Worm (Caenorhabditis elegans) whole organism, young adult: ENCODE data around the gene fkb-1.

Source experiments
- C17E4.6 ChIP-seq: fragments of 200-800 bp; sonication (Bioruptor generic); IDR thresholded peaks from 2 replicates; pipeline ENCODE4 v1.3.6; 2022; ENCODE audit warnings: missing genetic modification reagents, missing genetic modification characterization, missing compliant biosample characterization
- F10E7.11 ChIP-seq: sonication (generic microtip); optimal IDR thresholded peaks from 2 replicates; lab custom pipeline; 2017; ENCODE audit warnings: mild to moderate bottlenecking, missing genetic modification characterization, moderate library complexity, missing compliant biosample characterization
- F49E8.2 ChIP-seq: sonication (generic microtip); optimal IDR thresholded peaks from 3 replicates; lab custom pipeline; 2017; ENCODE audit warnings: missing genetic modification characterization, mild to moderate bottlenecking, missing compliant biosample characterization, antibody characterized with exemption, moderate library complexity; ENCODE audit not compliant: insufficient read depth
- ama-1 ChIP-seq, 3 experiments: fragments of 150-350 bp in 1 of 3; sonication (generic microtip) in 2 of 3; optimal IDR thresholded peaks; 2 replicates each; lab custom pipeline; 2014 to 2018; ENCODE audit warnings: missing biosample characterization in 2 of 3, missing genetic modification characterization in 2 of 3, missing genetic modification reagents in 2 of 3
- aptf-2 ChIP-seq: fragments of 200-800 bp; sonication (Bioruptor generic); conservative IDR thresholded peaks from 2 replicates; pipeline ENCODE4 v1.3.6; 2022; ENCODE audit warnings: missing genetic modification reagents, missing genetic modification characterization, missing compliant biosample characterization
- cebp-1 ChIP-seq, 2 experiments: fragments of 200-800 bp in 1 of 2; sonication (Bioruptor generic) in 1 of 2; sonication (generic microtip) in 1 of 2; IDR thresholded peaks in 1 of 2; optimal IDR thresholded peaks in 1 of 2; 2 replicates each; pipeline versions ENCODE4 v1.3.6 to Lab custom; 2017 to 2022; ENCODE audit warnings: missing compliant biosample characterization in 2 of 2, missing genetic modification characterization in 2 of 2, mild to moderate bottlenecking in 1 of 2, missing genetic modification reagents in 1 of 2, moderate library complexity in 1 of 2
- dox-1 ChIP-seq: fragments of 200-800 bp; sonication (Bioruptor generic); IDR thresholded peaks from 2 replicates; pipeline ENCODE4 v1.3.6; 2022; ENCODE audit warnings: missing genetic modification reagents, missing genetic modification characterization, missing compliant biosample characterization
- him-1 ChIP-seq: sonication (generic microtip); optimal IDR thresholded peaks from 2 replicates; lab custom pipeline; 2016; ENCODE audit warnings: missing genotype, missing genetic modification reagents, missing genetic modification characterization, missing compliant biosample characterization
- lsl-1 ChIP-seq: fragments of 200-800 bp; sonication (Bioruptor generic); optimal IDR thresholded peaks from 2 replicates; lab custom pipeline; 2018; ENCODE audit warnings: mild to moderate bottlenecking, missing genetic modification characterization, moderate library complexity, missing compliant biosample characterization
- nfya-1 ChIP-seq: sonication (generic microtip); optimal IDR thresholded peaks from 2 replicates; lab custom pipeline; 2017; ENCODE audit warnings: antibody characterized with exemption, missing compliant biosample characterization, missing genetic modification characterization, borderline replicate concordance; ENCODE audit not compliant: insufficient read depth
- snpc-4 ChIP-seq, 5 experiments: fragments of 150-350 bp in 1 of 5; sonication (generic microtip) in 4 of 5; optimal IDR thresholded peaks; 2 replicates each; lab custom pipeline; 2014 to 2018; ENCODE audit warnings: missing genetic modification characterization in 5 of 5, missing biosample characterization in 3 of 5, antibody characterized with exemption in 2 of 5, mild to moderate bottlenecking in 2 of 5, missing compliant biosample characterization in 2 of 5, missing genotype in 2 of 5, moderate library complexity in 2 of 5, missing genetic modification reagents in 1 of 5

- TF ChIP-seq nfya-1 (tag; lab: Kevin White, UChicago) (no peak), aptf-2 (GFP tag; lab: Robert Waterston, UW) (no peak), F10E7.11 (peak; percentile 0), C17E4.6 (GFP tag; lab: Robert Waterston, UW) (0 out of 2 replicates have a peak, but pooled peaks have one; percentile 41), lsl-1 (GFP tag; lab: Kevin White, UChicago) (no peak), him-1 (tag; lab: Kevin White, UChicago) (no peak), snpc-4 (GFP tag; optimal IDR thresholded peaks at IDR 0.05; lab: Kevin White, UChicago) (no peak), snpc-4 (tag; optimal IDR thresholded peaks at IDR 0.05; lab: Kevin White, UChicago) (peak; percentile 47 to 73 (median 58)), dox-1 (GFP tag; lab: Robert Waterston, UW) (peak; percentile 83), ama-1 (optimal IDR thresholded peaks at IDR 0.05; lab: Kevin White, UChicago) (peak; percentile 24), ama-1 (GFP tag; optimal IDR thresholded peaks at IDR 0.05; lab: Kevin White, UChicago) (peak in 1 of 2 experiments; percentile 40), cebp-1 (GFP tag; IDR thresholded peaks at IDR 0.05; lab: Robert Waterston, UW) (0 out of 2 replicates have a peak, but pooled peaks have one; percentile 56), cebp-1 (tag; optimal IDR thresholded peaks at IDR 0.05; lab: Kevin White, UChicago) (peak; percentile 92), F49E8.2 (no peak)
These were observed 46.4 kb downstream of the fkb-1 start for ce11 chrIV:11082789-11083235.
